Worm (Caenorhabditis elegans) whole organism, young adult: ENCODE measurements around the gene nep-3.

Experiments used
- bed-1 ChIP-seq: fragments of 200-800 bp; sonication (Bioruptor generic); IDR thresholded peaks from 2 replicates; pipeline ENCODE4 v1.3.6; 2022; ENCODE audit warnings: missing genetic modification reagents, missing genetic modification characterization, missing compliant biosample characterization
- hmg-1.2 ChIP-seq: fragments of 200-800 bp; sonication (Bioruptor generic); IDR thresholded peaks from 2 replicates; pipeline ENCODE4 v1.3.6; 2022; ENCODE audit warnings: missing genetic modification reagents, missing genetic modification characterization, missing compliant biosample characterization
- snpc-4 ChIP-seq, 5 experiments: fragments of 150-350 bp in 1 of 5; sonication (generic microtip) in 4 of 5; optimal IDR thresholded peaks; 2 replicates each; lab custom pipeline; 2014 to 2018; ENCODE audit warnings: missing genetic modification characterization in 5 of 5, missing biosample characterization in 3 of 5, antibody characterized with exemption in 2 of 5, mild to moderate bottlenecking in 2 of 5, missing compliant biosample characterization in 2 of 5, missing genotype in 2 of 5, moderate library complexity in 2 of 5, missing genetic modification reagents in 1 of 5
- somi-1 ChIP-seq: fragments of 200-800 bp; sonication (Bioruptor generic); optimal IDR thresholded peaks from 2 replicates; lab custom pipeline; 2018; ENCODE audit warnings: mild to moderate bottlenecking, missing genetic modification characterization, missing compliant biosample characterization
- xnd-1 ChIP-seq: sonication (generic microtip); optimal IDR thresholded peaks from 2 replicates; lab custom pipeline; 2016; ENCODE audit warnings: missing genotype, missing genetic modification reagents, missing genetic modification characterization, missing compliant biosample characterization

ce11 chrII:3910737-3911136 lies 33.7 kb upstream of the nep-3 start, which contains the start of gene bcmo-2:
- TF ChIP-seq xnd-1 (tag; lab: Kevin White, UChicago) = no peak
- TF ChIP-seq hmg-1.2 (GFP tag; lab: Robert Waterston, UW) = no peak
- TF ChIP-seq bed-1 (GFP tag; lab: Robert Waterston, UW) = no peak
- TF ChIP-seq somi-1 = no peak
- TF ChIP-seq snpc-4 (GFP tag; optimal IDR thresholded peaks at IDR 0.05; lab: Kevin White, UChicago) = no peak
- TF ChIP-seq snpc-4 (tag; optimal IDR thresholded peaks at IDR 0.05; lab: Kevin White, UChicago) = peak in 2 of 4 experiments; percentile 1 to 35
